Worm (Caenorhabditis elegans) whole organism, L4 larva: ENCODE measurements around the gene T15B12.1.

ENCODE experiments used
- unc-39 ChIP-seq: sonication (generic microtip); optimal IDR thresholded peaks from 2 replicates; lab custom pipeline; 2017; ENCODE audit warnings: missing biosample characterization, missing genetic modification characterization
- unc-62 ChIP-seq, 3 experiments: fragments of 150-350 bp in 1 of 3; sonication (generic microtip); optimal IDR thresholded peaks in 2 of 3; peaks in 1 of 3; 1 replicate in 1 of 3; 2 replicates in 2 of 3; lab custom pipeline; 2014 to 2017; ENCODE audit warnings: missing biosample characterization in 3 of 3, missing genetic modification characterization in 3 of 3, missing genetic modification reagents in 3 of 3, missing genotype in 1 of 3

- no peak for TF ChIP-seq unc-39 (tag; lab: Kevin White, UChicago)
- TF ChIP-seq unc-62 (GFP tag; optimal IDR thresholded peaks at IDR 0.05 in 1 of 2; lab: Kevin White, UChicago) = no peak
- TF ChIP-seq unc-62 (tag; optimal IDR thresholded peaks at IDR 0.05; lab: Kevin White, UChicago) = no peak
These were observed 33.9 kb upstream of the T15B12.1 start, which contains the start of the genes sumv-1 and gop-1 for ce11 chrIII:5254108-5254507.
